Worm (Caenorhabditis elegans): ENCODE measurements around the gene ufbp-1.
A peak's percentile ranks its signal among the peaks of the same experiment; 100 is the strongest.

Gene ufbp-1

ce11 chrIII:8426271-8426670, 17.1 kb downstream of the ufbp-1 start, which contains the start of gene cec-1 (continued):
- no peak for TF ChIP-seq nhr-76 (tag; optimal IDR thresholded peaks at IDR 0.05)
- TF ChIP-seq mep-1 (tag; optimal IDR thresholded peaks at IDR 0.05) = peak; percentile 10
- no peak for TF ChIP-seq mxl-2 (GFP tag; conservative IDR thresholded peaks at IDR 0.05)
- no peak for TF ChIP-seq rbr-2 (tag; optimal IDR thresholded peaks at IDR 0.05)
- no peak for TF ChIP-seq ZK337.2 (GFP tag; IDR thresholded peaks at IDR 0.05)
- TF ChIP-seq dve-1 (tag; optimal IDR thresholded peaks at IDR 0.05; ENCODE audit: insufficient read depth) = peak; percentile 44
- TF ChIP-seq hlh-30 (tag; optimal IDR thresholded peaks at IDR 0.05; ENCODE audit: insufficient read depth) = no peak
- TF ChIP-seq lsy-2 (tag; optimal IDR thresholded peaks at IDR 0.05) = peak in 1 of 2 experiments; percentile 52
- TF ChIP-seq arid-1 (GFP tag; conservative IDR thresholded peaks at IDR 0.05) = no peak
- no peak for TF ChIP-seq gei-8 (GFP tag; optimal IDR thresholded peaks at IDR 0.05)

DNA sequence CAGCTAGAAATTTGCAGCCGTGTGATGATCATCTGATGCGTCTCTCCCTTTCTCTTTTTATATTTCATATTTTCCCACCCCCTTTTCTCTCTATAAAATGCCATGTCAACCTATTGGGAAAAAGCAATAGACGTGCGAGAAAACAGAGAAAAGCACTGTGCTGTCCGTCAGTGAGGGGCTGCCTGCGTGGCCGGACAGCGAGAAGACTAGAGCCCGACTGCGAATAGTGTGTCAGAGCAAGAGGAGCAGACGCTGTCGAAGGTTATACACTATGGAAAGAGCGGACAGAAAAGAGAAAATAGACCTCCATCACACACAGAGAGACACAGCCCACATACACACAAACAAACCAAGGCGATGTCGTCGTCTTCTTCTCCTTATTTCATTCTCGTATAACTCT, 18.3 kb downstream of the ufbp-1 start:
- TF ChIP-seq mep-1 (tag; optimal IDR thresholded peaks at IDR 0.05) (peak; percentile 77), T26A8.4 (GFP tag; IDR thresholded peaks at IDR 0.05) (peak; percentile 64), set-16 (GFP tag; IDR thresholded peaks at IDR 0.05) (peak; percentile 42; the same call in 1 of the 2 replicates), lin-38 (GFP tag; IDR thresholded peaks at IDR 0.05) (peak; percentile 38; the same call in 1 of the 2 replicates), duxl-1 (tag; optimal IDR thresholded peaks at IDR 0.05; ENCODE audit: poor library complexity) (peak; percentile 74), zfp-3 (GFP tag; conservative IDR thresholded peaks at IDR 0.05) (no peak), mdl-1 (tag; optimal IDR thresholded peaks at IDR 0.05) (peak in 1 of 2 experiments; percentile 61), pqm-1 (tag; optimal IDR thresholded peaks at IDR 0.05) (peak; percentile 40), ceh-20 (GFP tag; IDR thresholded peaks at IDR 0.05) (0 out of 2 replicates have a peak, but pooled peaks have one; percentile 9), dve-1 (tag; optimal IDR thresholded peaks at IDR 0.05; ENCODE audit: insufficient read depth) (peak; percentile 90), lin-1 (GFP tag; IDR thresholded peaks at IDR 0.05) (0 out of 2 replicates have a peak, but pooled peaks have one; percentile 31), T20F7.1 (GFP tag; optimal IDR thresholded peaks at IDR 0.05) (peak; percentile 82), hlh-11 (tag; optimal IDR thresholded peaks at IDR 0.05) (peak; percentile 89), daf-12 (tag; optimal IDR thresholded peaks at IDR 0.05) (no peak), nhr-76 (tag; optimal IDR thresholded peaks at IDR 0.05) (no peak), lin-39 (tag; optimal IDR thresholded peaks at IDR 0.05) (no peak), aha-1 (tag) (peak; percentile 97), nhr-10 (tag; optimal IDR thresholded peaks at IDR 0.05) (no peak), mdt-29 (GFP tag; IDR thresholded peaks at IDR 0.05) (0 out of 2 replicates have a peak, but pooled peaks have one; percentile 42), unc-62 (GFP tag; optimal IDR thresholded peaks at IDR 0.05 in 1 of 2) (peak in 1 of 2 experiments; percentile 97), unc-62 (tag; optimal IDR thresholded peaks at IDR 0.05) (no peak), dmd-6 (GFP tag; IDR thresholded peaks at IDR 0.05) (peak; percentile 68), rbr-2 (tag; optimal IDR thresholded peaks at IDR 0.05) (peak; percentile 77), vab-7 (GFP tag; IDR thresholded peaks at IDR 0.05) (0 out of 2 replicates have a peak, but pooled peaks have one; percentile 22), ceh-44 (GFP tag; IDR thresholded peaks at IDR 0.05) (no peak), lim-7 (GFP tag; IDR thresholded peaks at IDR 0.05) (peak; percentile 49; the same call in 1 of the 2 replicates), ces-1 (GFP tag; optimal IDR thresholded peaks at IDR 0.05) (no peak), nhr-42 (GFP tag; IDR thresholded peaks at IDR 0.05) (0 out of 2 replicates have a peak, but pooled peaks have one; percentile 12), arid-1 (GFP tag; conservative IDR thresholded peaks at IDR 0.05) (peak; percentile 38; the same call in 1 of the 2 replicates), lsy-2 (tag; optimal IDR thresholded peaks at IDR 0.05) (peak; percentile 64 to 81), fkh-10 (GFP tag; optimal IDR thresholded peaks at IDR 0.05) (no peak), mxl-3 (GFP tag; optimal IDR thresholded peaks at IDR 0.05) (peak; percentile 69), zip-2 (tag; optimal IDR thresholded peaks at IDR 0.05) (no peak), dmd-9 (GFP tag; IDR thresholded peaks at IDR 0.05) (no peak), F44E2.7 (GFP tag; IDR thresholded peaks at IDR 0.05) (no peak), nhr-28 (tag; optimal IDR thresholded peaks at IDR 0.05) (peak; percentile 87), daf-16 (GFP tag; optimal IDR thresholded peaks at IDR 0.05) (peak in 1 of 2 experiments; percentile 66), daf-16 (tag; optimal IDR thresholded peaks at IDR 0.05) (peak; percentile 90), nhr-77 (tag; optimal IDR thresholded peaks at IDR 0.05) (peak; percentile 61), hmg-1.1 (GFP tag; IDR thresholded peaks at IDR 0.05) (peak; percentile 71; the same call in 1 of the 2 replicates), gei-8 (GFP tag; optimal IDR thresholded peaks at IDR 0.05) (no peak), php-3 (GFP tag; IDR thresholded peaks at IDR 0.05) (0 out of 2 replicates have a peak, but pooled peaks have one; percentile 6), ZK546.5 (tag; optimal IDR thresholded peaks at IDR 0.05) (no peak), nhr-41 (GFP tag; IDR thresholded peaks at IDR 0.05) (0 out of 2 replicates have a peak, but pooled peaks have one; percentile 37), dpl-1 (GFP tag; optimal IDR thresholded peaks at IDR 0.05) (peak; percentile 27)

All from whole organism, L4 larva.